Fruit fly (Drosophila melanogaster) whole organism, embryonic: ENCODE data around the gene lawc.

Source experiments
- Atf6 ChIP-seq: fragments of 200-800 bp; sonication (Bioruptor generic); IDR thresholded peaks from 2 replicates; pipeline ENCODE4 v1.3.6; 2022; ENCODE audit warnings: missing biosample characterization, missing genetic modification characterization
- Bdp1 ChIP-seq: fragments of 200-800 bp; sonication (Bioruptor generic); optimal IDR thresholded peaks from 3 replicates; lab custom pipeline; 2016; ENCODE audit warnings: missing biosample characterization, missing genetic modification characterization
- CG10462 ChIP-seq: fragments of 200-800 bp; sonication (Bioruptor generic); optimal IDR thresholded peaks from 2 replicates; lab custom pipeline; 2016; ENCODE audit warnings: missing biosample characterization, missing genetic modification characterization
- CG10654 ChIP-seq: fragments of 200-800 bp; sonication (Bioruptor generic); optimal IDR thresholded peaks from 2 replicates; lab custom pipeline; 2016; ENCODE audit warnings: missing biosample characterization, missing genetic modification characterization
- CG12391 ChIP-seq: fragments of 200-800 bp; sonication (Bioruptor generic); optimal IDR thresholded peaks from 3 replicates; lab custom pipeline; 2018; ENCODE audit warnings: missing biosample characterization, mild to moderate bottlenecking, missing genetic modification characterization, moderate library complexity
- CG13287 ChIP-seq: fragments of 200-800 bp; sonication (Bioruptor generic); IDR thresholded peaks from 2 replicates; pipeline ENCODE4 v1.3.6; 2022; ENCODE audit warnings: missing biosample characterization, missing genetic modification characterization; ENCODE audit not compliant: partially characterized antibody
- CG14050 ChIP-seq: fragments of 200-800 bp; sonication (Bioruptor generic); IDR thresholded peaks from 3 replicates; pipeline ENCODE4 v1.3.6; 2022; ENCODE audit warnings: missing biosample characterization, missing genetic modification characterization
- CG16863 ChIP-seq: fragments of 200-800 bp; sonication (Bioruptor generic); optimal IDR thresholded peaks from 3 replicates; lab custom pipeline; 2016; ENCODE audit warnings: missing biosample characterization, missing genetic modification characterization
- CG17802 ChIP-seq: fragments of 200-800 bp; sonication (Bioruptor generic); optimal IDR thresholded peaks from 2 replicates; lab custom pipeline; 2018; ENCODE audit warnings: missing biosample characterization, mild to moderate bottlenecking, missing genetic modification characterization, moderate library complexity
- CG18619 ChIP-seq: fragments of 200-800 bp; sonication (Bioruptor generic); optimal IDR thresholded peaks from 3 replicates; lab custom pipeline; 2017; ENCODE audit warnings: missing biosample characterization, mild to moderate bottlenecking, missing genetic modification characterization
- CG32532 ChIP-seq: fragments of 200-800 bp; sonication (Bioruptor generic); IDR thresholded peaks from 2 replicates; pipeline ENCODE4 v1.3.6; 2022; ENCODE audit warnings: missing biosample characterization, missing genetic modification characterization
- CG3281 ChIP-seq: fragments of 200-800 bp; sonication (Bioruptor generic); optimal IDR thresholded peaks from 3 replicates; lab custom pipeline; 2017; ENCODE audit warnings: missing biosample characterization, mild to moderate bottlenecking, missing genetic modification characterization
- CG3407 ChIP-seq: fragments of 200-800 bp; sonication (Bioruptor generic); optimal IDR thresholded peaks from 2 replicates; lab custom pipeline; 2018; ENCODE audit warnings: missing biosample characterization, mild to moderate bottlenecking, missing genetic modification characterization
- CG3847 ChIP-seq: fragments of 200-800 bp; sonication (Bioruptor generic); IDR thresholded peaks from 2 replicates; pipeline ENCODE4 v1.3.6; 2022; ENCODE audit warnings: missing biosample characterization, missing genetic modification characterization
- CG42726 ChIP-seq: fragments of 200-800 bp; sonication (Bioruptor generic); IDR thresholded peaks from 2 replicates; pipeline ENCODE4 v1.3.6; 2022; ENCODE audit warnings: missing biosample characterization, missing genetic modification characterization; ENCODE audit not compliant: partially characterized antibody
- CG4617 ChIP-seq: fragments of 200-800 bp; sonication (Bioruptor generic); optimal IDR thresholded peaks from 3 replicates; lab custom pipeline; 2016; ENCODE audit warnings: missing biosample characterization, missing genetic modification characterization, borderline replicate concordance
- CG5180 ChIP-seq: fragments of 200-800 bp; sonication (Bioruptor generic); optimal IDR thresholded peaks from 3 replicates; lab custom pipeline; 2017; ENCODE audit warnings: missing biosample characterization, missing genetic modification characterization, mild to moderate bottlenecking, moderate library complexity, missing genetic modification reagents
- CG9932 ChIP-seq: fragments of 200-800 bp; sonication (Bioruptor generic); IDR thresholded peaks from 2 replicates; pipeline ENCODE4 v1.3.6; 2022; ENCODE audit warnings: missing biosample characterization, missing genetic modification characterization
- Deaf1 ChIP-seq: fragments of 200-800 bp; optimal IDR thresholded peaks from 3 replicates; lab custom pipeline; 2019; ENCODE audit warnings: missing biosample characterization, mild to moderate bottlenecking, missing genetic modification characterization, moderate library complexity
- Eip74EF ChIP-seq, 2 experiments: fragments of 200-800 bp in 1 of 2; fragments of >200 bp in 1 of 2; sonication (Bioruptor generic) in 1 of 2; optimal IDR thresholded peaks; 2 replicates each; lab custom pipeline; 2017 to 2019; ENCODE audit warnings: missing biosample characterization in 2 of 2, missing genetic modification characterization in 2 of 2, mild to moderate bottlenecking in 1 of 2, moderate library complexity in 1 of 2
- HHEX ChIP-seq: fragments of 200-800 bp; sonication (Bioruptor generic); optimal IDR thresholded peaks from 3 replicates; lab custom pipeline; 2017; ENCODE audit warnings: missing biosample characterization, mild to moderate bottlenecking, missing genetic modification characterization, missing genetic modification reagents
- HmgD ChIP-seq: fragments of 200-800 bp; sonication (Bioruptor generic); optimal IDR thresholded peaks from 3 replicates; lab custom pipeline; 2016; ENCODE audit warnings: missing biosample characterization, missing genetic modification characterization
- Lhr ChIP-seq: fragments of 200-800 bp; sonication (Bioruptor generic); optimal IDR thresholded peaks from 3 replicates; lab custom pipeline; 2017; ENCODE audit warnings: mild to moderate bottlenecking, missing biosample characterization, missing genetic modification reagents, missing genetic modification characterization
- Lim3 ChIP-seq: fragments of 200-800 bp; sonication (Bioruptor generic); IDR thresholded peaks from 2 replicates; pipeline ENCODE4 v1.3.6; 2022; ENCODE audit warnings: missing biosample characterization, missing genetic modification characterization
- Mad ChIP-seq: fragments of 200-800 bp; sonication (Bioruptor generic); optimal IDR thresholded peaks from 2 replicates; lab custom pipeline; 2016; ENCODE audit warnings: missing biosample characterization, missing genetic modification characterization
- Med ChIP-seq: fragments of 200-800 bp; sonication (Bioruptor generic); peaks from one replicate; lab custom pipeline; 2016; ENCODE audit warnings: missing biosample characterization, missing genetic modification characterization, mild to moderate bottlenecking, inconsistent platforms, moderate library complexity
- NFAT ChIP-seq: fragments of 200-800 bp; sonication (Bioruptor generic); IDR thresholded peaks from 2 replicates; pipeline ENCODE4 v1.3.6; 2022; ENCODE audit warnings: missing biosample characterization, missing genetic modification characterization
- Nf-YA ChIP-seq: fragments of 200-800 bp; sonication (Bioruptor generic); IDR thresholded peaks from 2 replicates; pipeline ENCODE4 v1.3.6; 2022; ENCODE audit warnings: missing biosample characterization, missing genetic modification characterization
- Poxn ChIP-seq: fragments of 200-800 bp; sonication (Bioruptor generic); IDR thresholded peaks from 2 replicates; pipeline ENCODE4 v1.3.6; 2022; ENCODE audit warnings: missing biosample characterization, missing genetic modification characterization
- Usf ChIP-seq: fragments of 200-800 bp; sonication (Bioruptor generic); optimal IDR thresholded peaks from 2 replicates; lab custom pipeline; 2017; ENCODE audit warnings: missing genotype, missing biosample characterization, missing genetic modification characterization
- Xrp1 ChIP-seq: fragments of 200-800 bp; sonication (Bioruptor generic); IDR thresholded peaks from 2 replicates; pipeline ENCODE4 v1.3.6; 2022; ENCODE audit warnings: missing biosample characterization, missing genetic modification characterization
- al ChIP-seq: fragments of 200-800 bp; sonication (Bioruptor generic); IDR thresholded peaks from 2 replicates; pipeline ENCODE4 v1.3.6; 2022; ENCODE audit warnings: missing biosample characterization, missing genetic modification characterization
- br ChIP-seq: fragments of >200 bp; optimal IDR thresholded peaks from 2 replicates; lab custom pipeline; 2017
- corto ChIP-seq: fragments of 200-800 bp; sonication (Bioruptor generic); optimal IDR thresholded peaks from 2 replicates; lab custom pipeline; 2016; ENCODE audit warnings: missing biosample characterization, mild to moderate bottlenecking, missing genetic modification characterization, moderate library complexity
- grau ChIP-seq: fragments of 200-800 bp; optimal IDR thresholded peaks from 3 replicates; lab custom pipeline; 2019; ENCODE audit warnings: missing biosample characterization, mild to moderate bottlenecking, missing genetic modification characterization, moderate library complexity
- jing ChIP-seq: fragments of 200-800 bp; sonication (Bioruptor generic); optimal IDR thresholded peaks from 2 replicates; lab custom pipeline; 2018; ENCODE audit warnings: missing biosample characterization, mild to moderate bottlenecking, missing genetic modification characterization
- kay ChIP-seq: fragments of 200-800 bp; sonication (Bioruptor generic); optimal IDR thresholded peaks from 2 replicates; lab custom pipeline; 2016; ENCODE audit warnings: missing biosample characterization, missing genetic modification characterization
- ken ChIP-seq: fragments of 200-800 bp; sonication (Bioruptor generic); IDR thresholded peaks from 3 replicates; pipeline ENCODE4 v1.3.6; 2022; ENCODE audit warnings: missing biosample characterization, missing genetic modification characterization
- knrl ChIP-seq: fragments of 200-800 bp; sonication (Bioruptor generic); IDR thresholded peaks from 3 replicates; pipeline ENCODE4 v1.3.6; 2022; ENCODE audit warnings: missing biosample characterization, missing genetic modification characterization; ENCODE audit not compliant: partially characterized antibody
- nmo ChIP-seq: fragments of 200-800 bp; sonication (Bioruptor generic); optimal IDR thresholded peaks from 2 replicates; lab custom pipeline; 2018; ENCODE audit warnings: missing biosample characterization, mild to moderate bottlenecking, missing genetic modification characterization, moderate library complexity
- ro ChIP-seq: fragments of 200-800 bp; sonication (Bioruptor generic); IDR thresholded peaks from 2 replicates; pipeline ENCODE4 v1.3.6; 2022; ENCODE audit warnings: missing biosample characterization, missing genetic modification characterization
- scrt ChIP-seq: fragments of 200-800 bp; sonication (Bioruptor generic); optimal IDR thresholded peaks from 2 replicates; lab custom pipeline; 2018; ENCODE audit warnings: missing biosample characterization, mild to moderate bottlenecking, missing genetic modification characterization, moderate library complexity
- shn ChIP-seq: fragments of 200-800 bp; sonication (Bioruptor generic); optimal IDR thresholded peaks from 3 replicates; lab custom pipeline; 2016; ENCODE audit warnings: missing biosample characterization, missing genetic modification characterization
- sima ChIP-seq: fragments of 200-800 bp; sonication (Bioruptor generic); optimal IDR thresholded peaks from 2 replicates; lab custom pipeline; 2016; ENCODE audit warnings: missing biosample characterization, missing genetic modification characterization
- tio ChIP-seq: fragments of 200-800 bp; sonication (Bioruptor generic); optimal IDR thresholded peaks from 2 replicates; lab custom pipeline; 2017; ENCODE audit warnings: missing biosample characterization, missing genetic modification characterization, inconsistent platforms
- trem ChIP-seq: fragments of 200-800 bp; optimal IDR thresholded peaks from 3 replicates; lab custom pipeline; 2019; ENCODE audit warnings: missing biosample characterization, mild to moderate bottlenecking, missing genetic modification characterization, moderate library complexity
- trh ChIP-seq: fragments of 200-800 bp; sonication (Bioruptor generic); optimal IDR thresholded peaks from 2 replicates; lab custom pipeline; 2016; ENCODE audit warnings: missing biosample characterization, missing genetic modification characterization
- unpg ChIP-seq: fragments of 200-800 bp; sonication (Bioruptor generic); optimal IDR thresholded peaks from 3 replicates; lab custom pipeline; 2018; ENCODE audit warnings: missing biosample characterization, mild to moderate bottlenecking, missing genetic modification characterization, moderate library complexity
- wek ChIP-seq: fragments of 200-800 bp; sonication (Bioruptor generic); optimal IDR thresholded peaks from 3 replicates; lab custom pipeline; 2018; ENCODE audit warnings: missing biosample characterization, mild to moderate bottlenecking, missing genetic modification characterization, moderate library complexity

Gene lawc

DNA sequence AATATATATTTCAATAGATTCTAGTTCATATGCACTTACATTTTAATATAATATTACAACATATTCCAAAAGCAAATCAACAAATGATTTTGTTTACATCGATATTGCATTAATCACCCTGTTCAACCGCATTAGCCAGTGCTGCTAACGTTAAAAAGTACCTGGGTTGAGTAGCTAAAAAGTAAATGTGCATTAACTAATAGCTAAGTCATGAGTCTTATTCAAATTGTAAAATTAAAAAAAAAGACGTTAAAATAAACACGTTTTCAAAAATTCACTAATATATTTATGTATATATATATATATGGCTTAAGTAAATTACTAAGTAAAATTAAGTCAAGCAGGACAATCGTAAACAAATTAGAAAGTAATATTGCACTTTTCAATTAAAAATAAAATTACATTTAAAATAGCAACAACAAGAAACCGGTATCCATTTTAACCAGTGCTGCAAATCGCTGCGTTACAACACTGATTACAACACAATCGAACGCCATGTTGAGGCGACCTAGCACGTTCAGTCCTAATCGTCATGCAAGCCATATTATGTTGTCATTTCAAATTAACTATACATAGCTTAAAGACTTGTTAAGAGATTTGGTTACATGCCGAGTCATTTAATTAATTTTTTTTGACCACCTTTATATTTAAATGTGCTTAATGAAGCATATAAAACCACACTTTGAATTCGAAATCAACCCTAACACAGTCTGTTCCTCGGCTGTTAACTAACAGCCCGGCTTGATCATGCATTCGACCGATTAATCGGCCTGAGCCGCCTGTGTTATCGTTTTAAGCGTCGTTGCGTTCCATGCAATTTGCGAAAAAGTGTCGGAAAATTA is 13.1 kb downstream of the lawc start, which contains the start of gene CG10555 (continued):
- TF ChIP-seq trem = peak; percentile 33
- TF ChIP-seq grau (tag; lab: Kevin White, UChicago) = peak; percentile 81
- TF ChIP-seq br = no peak
- no peak; the same call in 1 of the 2 replicates for TF ChIP-seq Nf-YA (GFP tag; lab: Robert Waterston, UW)
- TF ChIP-seq CG14050 (GFP tag; lab: Robert Waterston, UW) = peak; percentile 82
- TF ChIP-seq CG18619 (GFP tag; lab: Kevin White, UChicago) = peak; percentile 76
- TF ChIP-seq scrt (GFP tag; lab: Kevin White, UChicago) = peak; percentile 12
- peak; percentile 92 for TF ChIP-seq CG16863 (GFP tag; lab: Kevin White, UChicago)
- peak; percentile 60; the same call in 1 of the 2 replicates for TF ChIP-seq Poxn (GFP tag; lab: Robert Waterston, UW)
- peak; percentile 41 for TF ChIP-seq Lhr (GFP tag; lab: Kevin White, UChicago)
- TF ChIP-seq jing = peak; percentile 79
- TF ChIP-seq Usf (GFP tag; lab: Kevin White, UChicago) = peak; percentile 63
- peak; percentile 52 for TF ChIP-seq kay (GFP tag; lab: Kevin White, UChicago)
- TF ChIP-seq NFAT (GFP tag; lab: Robert Waterston, UW) = peak; percentile 87
- TF ChIP-seq CG4617 (GFP tag; lab: Kevin White, UChicago) = peak; percentile 19
- peak; percentile 92 for TF ChIP-seq CG9932 (GFP tag; lab: Robert Waterston, UW)
- peak; percentile 96 for TF ChIP-seq ken (GFP tag; lab: Robert Waterston, UW)
- peak; percentile 33 for TF ChIP-seq corto (GFP tag; lab: Kevin White, UChicago)
- peak; percentile 84 for TF ChIP-seq unpg (GFP tag; lab: Kevin White, UChicago)
- TF ChIP-seq Deaf1 = peak; percentile 28
- TF ChIP-seq Bdp1 (GFP tag; lab: Kevin White, UChicago) = peak; percentile 84
- TF ChIP-seq CG42726 (GFP tag; lab: Robert Waterston, UW) = peak; percentile 56; the same call in 1 of the 2 replicates
- peak; percentile 95 for TF ChIP-seq Xrp1 (GFP tag; lab: Robert Waterston, UW)
- peak; percentile 58 for TF ChIP-seq CG3407
- TF ChIP-seq ro (GFP tag; lab: Robert Waterston, UW) = peak; percentile 51
- peak; percentile 86 for TF ChIP-seq CG12391 (tag; lab: Kevin White, UChicago)
- peak; percentile 70 for TF ChIP-seq HmgD (GFP tag; lab: Kevin White, UChicago)
- TF ChIP-seq CG13287 = peak; percentile 75
- peak; percentile 79 for TF ChIP-seq CG10654
- peak; percentile 85 for TF ChIP-seq tio
- peak; percentile 97 for TF ChIP-seq Med (GFP tag; lab: Kevin White, UChicago)
- TF ChIP-seq CG3847 (GFP tag; lab: Robert Waterston, UW) = peak; percentile 91
- TF ChIP-seq HHEX (GFP tag; lab: Kevin White, UChicago) = peak; percentile 59
- no peak for TF ChIP-seq trh (GFP tag; lab: Kevin White, UChicago)
- TF ChIP-seq CG10462 = peak; percentile 74
- TF ChIP-seq CG5180 (GFP tag; lab: Kevin White, UChicago) = peak; percentile 34
- TF ChIP-seq shn (GFP tag; lab: Kevin White, UChicago) = peak; percentile 95
- peak; percentile 63 for TF ChIP-seq CG3281 (GFP tag; lab: Kevin White, UChicago)
- peak in 1 of 2 experiments; percentile 33 for TF ChIP-seq Eip74EF (GFP tag; optimal IDR thresholded peaks at IDR 0.05; lab: Kevin White, UChicago)
- TF ChIP-seq CG17802 (tag; lab: Kevin White, UChicago) = peak; percentile 70
- peak; percentile 90 for TF ChIP-seq Mad (GFP tag; lab: Kevin White, UChicago)
- peak; percentile 91 for TF ChIP-seq Atf6
- TF ChIP-seq sima (GFP tag; lab: Kevin White, UChicago) = peak; percentile 41
- TF ChIP-seq nmo (GFP tag; lab: Kevin White, UChicago) = peak; percentile 87
- TF ChIP-seq CG32532 (GFP tag; lab: Robert Waterston, UW) = peak; percentile 79
- no peak for TF ChIP-seq Lim3 (GFP tag; lab: Robert Waterston, UW)
- peak; percentile 10 for TF ChIP-seq wek
- peak; percentile 91 for TF ChIP-seq knrl (GFP tag; lab: Robert Waterston, UW)
- peak; percentile 74 for TF ChIP-seq al (GFP tag; lab: Robert Waterston, UW)
